Worm (Caenorhabditis elegans) whole organism, young adult: Measurements from ENCODE around the gene ssp-32.
A peak's percentile ranks its signal among the peaks of the same experiment; 100 is the strongest.

ENCODE experiments used
- dpl-1 ChIP-seq: fragments of 150-350 bp; optimal IDR thresholded peaks from 2 replicates; lab custom pipeline; 2014; ENCODE audit warnings: missing biosample characterization, missing genetic modification reagents, missing genetic modification characterization
- mel-28 ChIP-seq: sonication (generic microtip); optimal IDR thresholded peaks from 2 replicates; lab custom pipeline; 2016; ENCODE audit warnings: borderline replicate concordance, mild to moderate bottlenecking, missing genetic modification characterization, missing compliant biosample characterization
- nhr-80 ChIP-seq: sonication (generic microtip); optimal IDR thresholded peaks from 2 replicates; lab custom pipeline; 2016; ENCODE audit warnings: missing genetic modification characterization, missing compliant biosample characterization
- pbrm-1 ChIP-seq: fragments of 200-800 bp; sonication (Bioruptor generic); IDR thresholded peaks from 2 replicates; pipeline ENCODE4 v1.3.6; 2022; ENCODE audit warnings: missing genetic modification reagents, missing genetic modification characterization, missing compliant biosample characterization
- ztf-28 ChIP-seq: fragments of 200-800 bp; sonication (Bioruptor generic); IDR thresholded peaks from 2 replicates; pipeline ENCODE4 v1.3.6; 2022; ENCODE audit warnings: missing genetic modification reagents, missing genetic modification characterization, missing compliant biosample characterization

ce11 chrIV:9884257-9884656, 10.9 kb upstream of the ssp-32 start, which contains the start of the genes prp-18 and mccc-1:
- TF ChIP-seq pbrm-1 (GFP tag; lab: Robert Waterston, UW) (no peak), dpl-1 (GFP tag; lab: Kevin White, UChicago) (peak; percentile 20), mel-28 (no peak), ztf-28 (GFP tag; lab: Robert Waterston, UW) (no peak), nhr-80 (tag; lab: Kevin White, UChicago) (peak; percentile 33)
